Fruit fly (Drosophila melanogaster): ENCODE measurements around the gene Pli.
A peak's percentile ranks its signal among the peaks of the same experiment; 100 is the strongest.

Pli gene

DNA sequence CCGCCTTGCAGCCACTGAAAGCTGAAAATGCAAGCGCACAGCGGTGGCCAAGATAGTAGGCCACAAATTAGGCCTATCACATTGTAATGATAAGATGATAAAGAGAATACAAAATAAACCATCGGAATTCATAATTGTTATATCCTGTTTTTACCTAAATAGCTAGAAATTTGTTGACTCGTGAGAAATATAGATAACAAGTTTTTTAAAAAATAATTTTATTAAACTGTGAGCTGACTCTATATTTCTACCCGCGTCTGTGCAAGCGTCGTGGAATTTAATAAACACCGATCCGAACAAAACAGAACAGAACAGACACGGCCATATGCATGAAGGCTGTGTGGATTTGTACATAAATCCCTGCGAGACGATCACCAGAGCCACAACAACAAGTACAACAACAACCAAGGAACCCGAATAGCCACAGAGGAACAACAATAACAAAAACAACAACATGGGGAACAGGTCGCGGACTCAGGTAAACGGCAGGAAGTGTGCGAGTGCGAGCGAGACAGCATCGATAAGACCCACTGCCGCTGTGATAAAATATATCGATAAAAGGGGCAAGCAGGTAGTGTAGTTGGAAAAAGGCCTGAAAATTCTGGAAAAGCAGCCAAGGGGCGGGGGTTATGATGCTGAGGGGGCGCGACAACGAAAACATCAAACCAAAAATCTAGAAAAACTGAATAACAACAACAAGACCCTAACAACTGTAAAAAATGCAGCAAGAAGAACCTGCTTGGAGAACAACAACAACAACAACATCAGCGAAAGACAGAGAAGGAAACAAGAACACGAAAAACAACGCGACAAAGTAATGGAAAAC lies 3.4 kb downstream of the Pli start (continued):
- TF ChIP-seq CG10274 (GFP tag; optimal IDR thresholded peaks at IDR 0.05) (peak; percentile 36), CG14050 (GFP tag; IDR thresholded peaks at IDR 0.05) (peak; percentile 60), CG7271 (tag; optimal IDR thresholded peaks at IDR 0.05) (peak; percentile 92), mld (GFP tag; IDR thresholded peaks at IDR 0.05; ENCODE audit: partially characterized antibody) (no peak), gro (GFP tag; optimal IDR thresholded peaks at IDR 0.05) (peak; percentile 6), CG3281 (GFP tag; optimal IDR thresholded peaks at IDR 0.05) (peak; percentile 62), CG13775 (GFP tag; optimal IDR thresholded peaks at IDR 0.05) (peak; percentile 82), sna (GFP tag; IDR thresholded peaks at IDR 0.05; ENCODE audit: partially characterized antibody) (no peak), sim (GFP tag; IDR thresholded peaks at IDR 0.05) (peak; percentile 83), CG11093 (GFP tag; IDR thresholded peaks at IDR 0.05) (peak; percentile 75), slbo (GFP tag; IDR thresholded peaks at IDR 0.05) (peak; percentile 63), CG6791 (GFP tag; IDR thresholded peaks at IDR 0.05; ENCODE audit: partially characterized antibody) (no peak), CG14014 (GFP tag; IDR thresholded peaks at IDR 0.05) (peak; percentile 77), disco-r (GFP tag; optimal IDR thresholded peaks at IDR 0.05) (peak; percentile 34), CG11085 (GFP tag; IDR thresholded peaks at IDR 0.05) (0 out of 2 replicates have a peak, but pooled peaks have one; percentile 24), CG4404 (GFP tag; IDR thresholded peaks at IDR 0.05) (peak; percentile 86), seq (GFP tag; IDR thresholded peaks at IDR 0.05) (no peak; the same call in 1 of the 2 replicates), da (GFP tag; optimal IDR thresholded peaks at IDR 0.05) (no peak), CG12299 (tag; optimal IDR thresholded peaks at IDR 0.05) (peak; percentile 84), cg (GFP tag; optimal IDR thresholded peaks at IDR 0.05) (no peak), cwo (GFP tag; optimal IDR thresholded peaks at IDR 0.05) (peak; percentile 60), H15 (GFP tag; IDR thresholded peaks at IDR 0.05) (peak; percentile 74; the same call in 2 of the 3 replicates), Optix (GFP tag; IDR thresholded peaks at IDR 0.05) (peak; percentile 81), CG15011 (GFP tag; optimal IDR thresholded peaks at IDR 0.05) (peak; percentile 69), CG8281 (tag; optimal IDR thresholded peaks at IDR 0.05) (peak; percentile 55), CG17912 (GFP tag; optimal IDR thresholded peaks at IDR 0.05) (no peak), CG16863 (GFP tag; optimal IDR thresholded peaks at IDR 0.05) (peak; percentile 76), CG1603 (tag; optimal IDR thresholded peaks at IDR 0.05) (peak; percentile 76), amos (GFP tag; IDR thresholded peaks at IDR 0.05; ENCODE audit: partially characterized antibody) (no peak), bigmax (GFP tag; optimal IDR thresholded peaks at IDR 0.05) (no peak), D19B (GFP tag; optimal IDR thresholded peaks at IDR 0.05) (no peak), Ssrp (tag; optimal IDR thresholded peaks at IDR 0.05) (peak; percentile 91), bsh (GFP tag; optimal IDR thresholded peaks at IDR 0.05) (peak; percentile 90 to 94), az2 (GFP tag; optimal IDR thresholded peaks at IDR 0.05) (peak; percentile 90), CG8765 (GFP tag; IDR thresholded peaks at IDR 0.05) (peak; percentile 80), CG18619 (GFP tag; optimal IDR thresholded peaks at IDR 0.05) (peak; percentile 71), Doc2 (GFP tag; IDR thresholded peaks at IDR 0.05) (no peak), stwl (tag; optimal IDR thresholded peaks at IDR 0.05) (peak; percentile 71), ken (GFP tag; IDR thresholded peaks at IDR 0.05) (peak; percentile 76; the same call in 2 of the 3 replicates), schlank (tag; optimal IDR thresholded peaks at IDR 0.05) (no peak), D19A (tag; optimal IDR thresholded peaks at IDR 0.05) (peak; percentile 60), slou (GFP tag; optimal IDR thresholded peaks at IDR 0.05) (no peak), CG4328 (GFP tag; optimal IDR thresholded peaks at IDR 0.05) (peak; percentile 74), ttk (GFP tag; IDR thresholded peaks at IDR 0.05) (peak; percentile 81), peb (GFP tag; IDR thresholded peaks at IDR 0.05) (peak; percentile 87), so (GFP tag; IDR thresholded peaks at IDR 0.05) (peak; percentile 81; the same call in 2 of the 3 replicates), Hr39 (optimal IDR thresholded peaks at IDR 0.05) (no peak), chn (GFP tag; optimal IDR thresholded peaks at IDR 0.05) (peak; percentile 79), Drgx (GFP tag; IDR thresholded peaks at IDR 0.05) (peak; percentile 88)

All from whole organism, embryonic.